Fruit fly (Drosophila melanogaster): ENCODE results near the gene Ddr.

Ddr gene

DNA sequence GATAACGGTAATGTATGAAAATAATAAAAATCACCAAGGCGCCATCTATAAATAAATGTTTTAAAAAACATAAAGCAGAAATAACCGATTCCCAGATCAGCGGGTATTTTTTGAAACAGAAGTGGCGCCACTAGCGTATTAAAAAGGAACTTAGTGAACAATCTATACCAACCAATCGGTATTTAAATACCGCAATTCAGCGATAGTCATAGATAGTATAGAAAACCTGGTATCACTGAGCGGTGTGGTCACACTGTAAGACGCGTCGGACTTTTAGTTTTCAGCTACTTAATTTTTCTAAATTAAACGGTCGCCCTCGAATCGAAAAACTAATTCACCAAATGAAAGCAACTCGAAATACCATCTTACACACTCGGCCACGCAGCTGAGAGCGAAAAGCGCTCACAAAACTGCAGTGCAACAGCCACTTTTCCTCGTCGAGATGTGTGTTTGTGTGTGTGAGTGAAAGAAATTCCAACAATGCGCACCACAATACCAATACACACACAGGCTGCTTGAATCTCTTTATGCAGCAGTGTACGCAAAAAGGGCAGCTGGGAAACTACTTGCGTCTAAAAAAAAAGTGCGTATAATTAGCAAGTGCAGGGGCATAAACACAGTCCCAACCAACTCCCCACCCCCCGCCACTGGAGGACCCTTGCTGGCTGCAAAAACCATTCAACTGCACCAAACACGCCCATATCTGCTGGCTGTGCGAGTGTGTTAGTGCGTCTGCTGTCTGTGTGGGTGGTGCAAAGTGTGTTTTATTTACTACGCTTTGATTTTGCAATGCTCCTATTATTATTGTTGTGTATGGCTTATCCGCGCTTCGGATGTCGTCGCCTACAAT lies 70.8 kb downstream of the Ddr start, which contains the start of gene PDZ-GEF:
PDZ-GEF (plus strand) TSS at position 232 of the 850 bp plus-strand sequence.
- TF ChIP-seq EcR (GFP tag; optimal IDR thresholded peaks at IDR 0.05): no peak
- TF ChIP-seq CG4496 (GFP tag; IDR thresholded peaks at IDR 0.05): peak; percentile 31; the same call in 1 of the 3 replicates

DNA sequence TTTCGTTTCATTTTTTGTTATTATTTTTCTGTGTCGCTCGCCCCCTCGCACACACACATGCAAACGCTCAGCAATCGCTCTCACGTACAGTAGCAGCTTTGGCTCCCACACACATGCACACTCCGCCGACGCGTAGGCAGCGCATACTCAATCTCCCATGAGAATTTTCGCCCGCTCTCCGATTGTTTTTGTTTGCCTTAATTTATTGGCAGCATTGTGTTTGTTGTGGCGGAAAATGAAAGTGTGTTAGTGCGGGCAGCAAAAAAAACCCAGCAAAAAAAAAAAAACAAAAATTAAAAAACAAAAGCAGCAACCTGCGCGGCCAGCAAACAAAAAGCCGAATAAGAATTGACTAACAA lies 71.4 kb downstream of the Ddr start:
- TF ChIP-seq Pif1B (GFP tag; optimal IDR thresholded peaks at IDR 0.05): no peak
- peak; percentile 97 for TF ChIP-seq CG4496 (GFP tag; IDR thresholded peaks at IDR 0.05)
- peak; percentile 82 for TF ChIP-seq rn (GFP tag; IDR thresholded peaks at IDR 0.05)
- TF ChIP-seq CG12605 (GFP tag; IDR thresholded peaks at IDR 0.05): peak; percentile 98
- no peak for TF ChIP-seq Pif1A (GFP tag; optimal IDR thresholded peaks at IDR 0.05)
- TF ChIP-seq fd96Ca (GFP tag; IDR thresholded peaks at IDR 0.05): peak; percentile 93
- TF ChIP-seq Snoo (tag; optimal IDR thresholded peaks at IDR 0.05): peak; percentile 67
- peak; percentile 68 for TF ChIP-seq CG8301 (tag; optimal IDR thresholded peaks at IDR 0.05)
- TF ChIP-seq CG34367 (tag; optimal IDR thresholded peaks at IDR 0.05): peak; percentile 63
- peak; percentile 96 for TF ChIP-seq CG32121 (GFP tag; IDR thresholded peaks at IDR 0.05)
- TF ChIP-seq gl (tag; optimal IDR thresholded peaks at IDR 0.05): peak; percentile 89
- peak; percentile 65 for TF ChIP-seq CG8159 (tag; optimal IDR thresholded peaks at IDR 0.05)
- no peak for TF ChIP-seq CG14655 (GFP tag; optimal IDR thresholded peaks at IDR 0.05)
- TF ChIP-seq Ets98B (GFP tag; IDR thresholded peaks at IDR 0.05): peak; percentile 97
- TF ChIP-seq CG9948 (tag; optimal IDR thresholded peaks at IDR 0.05): peak; percentile 42
- TF ChIP-seq CG15710 (tag; optimal IDR thresholded peaks at IDR 0.05): peak; percentile 72
- peak; percentile 52 for TF ChIP-seq EcR (GFP tag; optimal IDR thresholded peaks at IDR 0.05)
- no peak for TF ChIP-seq CG10348 (GFP tag; IDR thresholded peaks at IDR 0.05)
- peak; percentile 57 for TF ChIP-seq CG17806 (tag; optimal IDR thresholded peaks at IDR 0.05)
- peak; percentile 89 for TF ChIP-seq CG13204 (GFP tag; optimal IDR thresholded peaks at IDR 0.05)
- no peak for TF ChIP-seq D1 (tag; optimal IDR thresholded peaks at IDR 0.05)

DNA sequence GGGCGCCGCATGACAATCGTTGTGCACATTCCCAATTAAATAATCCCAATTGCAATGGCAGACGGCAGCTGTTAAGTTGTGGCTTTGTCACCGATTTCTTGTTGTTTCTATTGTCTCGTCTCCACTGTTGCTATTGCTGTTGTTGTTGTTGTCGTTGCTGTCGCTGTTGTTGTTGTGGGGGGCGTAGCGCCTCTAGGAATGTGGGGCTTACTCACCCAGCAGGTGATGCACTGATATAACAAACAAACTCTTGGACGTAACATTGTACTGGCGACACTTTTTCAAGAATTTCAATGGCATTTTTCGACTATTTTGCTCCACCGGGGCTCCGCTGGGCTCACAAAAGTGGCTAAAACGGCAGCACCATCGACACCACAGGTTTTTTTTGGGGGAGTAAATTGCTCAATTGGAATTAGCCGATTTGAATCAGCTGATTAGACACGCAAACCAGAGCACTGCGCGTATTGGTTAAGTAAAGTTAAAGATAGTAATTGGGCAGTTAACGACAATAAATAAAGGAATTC lies 85.0 kb downstream of the Ddr start:
- no peak for TF ChIP-seq CG9948 (tag; optimal IDR thresholded peaks at IDR 0.05)
- no peak for TF ChIP-seq D1 (tag; optimal IDR thresholded peaks at IDR 0.05)
- no peak for TF ChIP-seq Snoo (tag; optimal IDR thresholded peaks at IDR 0.05)
- no peak for TF ChIP-seq CG10348 (GFP tag; IDR thresholded peaks at IDR 0.05)

DNA sequence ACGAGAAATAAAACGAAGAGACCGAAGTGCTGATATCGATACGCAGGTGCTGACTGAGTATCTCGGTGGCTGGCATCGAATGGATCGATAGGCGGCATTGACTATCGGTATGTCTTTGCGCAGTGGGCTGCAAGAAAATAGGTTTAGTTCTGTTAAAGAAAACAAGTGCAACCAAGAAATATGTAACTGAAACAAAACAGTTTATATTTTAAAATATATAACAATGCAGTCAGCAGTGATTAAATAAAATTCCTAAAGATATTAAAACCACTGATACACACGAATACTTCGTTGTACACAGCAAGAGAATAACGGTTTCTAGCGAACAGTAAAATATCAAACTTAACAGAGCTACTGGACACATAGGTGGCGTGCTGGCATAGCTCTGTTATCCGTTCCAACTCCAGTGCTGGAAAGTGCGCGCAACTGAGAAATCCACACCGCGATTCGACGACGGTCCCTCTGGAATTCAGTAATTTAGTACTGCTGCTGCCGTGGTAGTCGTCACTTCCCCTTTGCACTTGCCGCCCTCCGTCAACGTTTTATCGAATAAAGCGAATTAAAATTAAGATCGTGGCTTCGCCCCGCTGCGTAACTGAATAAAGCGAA lies 85.5 kb downstream of the Ddr start, which contains the start of the genes Pez and Cpr:
Pez (minus strand) TSS at position 305 of the 609 bp plus-strand sequence.
Cpr (plus strand) TSS at position 470 of the 609 bp plus-strand sequence.
- TF ChIP-seq rn (GFP tag; IDR thresholded peaks at IDR 0.05): no peak
- no peak for TF ChIP-seq CG8301 (tag; optimal IDR thresholded peaks at IDR 0.05)
- TF ChIP-seq Snoo (tag; optimal IDR thresholded peaks at IDR 0.05): peak; percentile 22
- TF ChIP-seq CG4496 (GFP tag; IDR thresholded peaks at IDR 0.05): peak; percentile 67; the same call in 2 of the 3 replicates
- no peak; the same call in 1 of the 2 replicates for TF ChIP-seq Ets98B (GFP tag; IDR thresholded peaks at IDR 0.05)
- no peak for TF ChIP-seq CG12605 (GFP tag; IDR thresholded peaks at IDR 0.05)
- TF ChIP-seq CG9948 (tag; optimal IDR thresholded peaks at IDR 0.05): no peak
- no peak for TF ChIP-seq gl (tag; optimal IDR thresholded peaks at IDR 0.05)

DNA sequence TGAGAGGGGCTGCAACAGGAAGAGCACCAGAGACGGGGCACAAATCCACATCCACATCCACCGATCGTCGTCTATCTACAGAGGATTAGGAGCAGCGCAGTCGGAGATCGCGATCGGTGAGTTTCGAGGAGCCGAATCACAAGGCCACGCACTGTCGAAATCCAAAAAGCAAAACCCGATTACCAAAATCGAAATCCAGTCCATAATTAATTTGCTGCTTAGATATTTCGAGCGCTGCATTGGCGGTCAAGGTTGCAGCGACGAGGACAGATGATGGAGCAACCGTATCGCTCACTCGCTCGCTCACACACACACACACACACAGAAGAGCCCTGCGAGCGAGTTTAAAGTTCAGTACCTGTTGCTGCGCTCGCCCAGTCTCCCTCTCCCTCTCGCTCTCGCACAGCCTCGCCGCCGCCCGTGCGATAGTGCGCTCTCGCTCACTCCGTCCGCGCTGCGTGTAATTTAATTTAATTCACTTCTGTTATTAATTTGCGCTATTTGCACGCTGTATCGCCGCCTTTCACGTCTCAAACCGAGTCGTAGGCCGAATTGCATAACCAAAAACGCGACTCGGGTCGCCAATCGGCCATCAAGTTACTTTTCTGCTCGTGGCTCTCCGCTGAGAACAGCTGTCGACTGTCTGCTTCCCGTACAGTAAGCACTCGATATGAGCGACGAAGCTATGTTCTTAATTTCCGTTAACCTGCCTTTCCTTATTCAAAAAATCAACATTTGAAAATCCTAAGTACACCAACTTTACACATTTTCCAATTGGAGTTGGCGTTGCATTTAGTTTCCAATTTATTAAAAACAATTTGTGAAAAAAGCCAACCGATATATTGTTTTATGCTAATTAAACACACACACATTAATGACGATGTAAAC lies 86.3 kb downstream of the Ddr start:
- peak; percentile 56; the same call in 1 of the 2 replicates for TF ChIP-seq CG12605 (GFP tag; IDR thresholded peaks at IDR 0.05)
- TF ChIP-seq Pif1A (GFP tag; optimal IDR thresholded peaks at IDR 0.05): no peak
- 0 out of 3 replicates have a peak, but pooled peaks have one; percentile 37 for TF ChIP-seq fd96Ca (GFP tag; IDR thresholded peaks at IDR 0.05)
- TF ChIP-seq CG13204 (GFP tag; optimal IDR thresholded peaks at IDR 0.05): peak; percentile 99
- TF ChIP-seq Snoo (tag; optimal IDR thresholded peaks at IDR 0.05): peak; percentile 39
- peak; percentile 42 for TF ChIP-seq CG4496 (GFP tag; IDR thresholded peaks at IDR 0.05)
- TF ChIP-seq CG14655 (GFP tag; optimal IDR thresholded peaks at IDR 0.05): no peak
- TF ChIP-seq Pif1B (GFP tag; optimal IDR thresholded peaks at IDR 0.05): no peak
- TF ChIP-seq CG8159 (tag; optimal IDR thresholded peaks at IDR 0.05): peak; percentile 20
- peak; percentile 77 for TF ChIP-seq gl (tag; optimal IDR thresholded peaks at IDR 0.05)
- no peak for TF ChIP-seq CG32121 (GFP tag; IDR thresholded peaks at IDR 0.05)
- peak; percentile 23 for TF ChIP-seq CG17806 (tag; optimal IDR thresholded peaks at IDR 0.05)
- TF ChIP-seq CG10348 (GFP tag; IDR thresholded peaks at IDR 0.05): no peak
- TF ChIP-seq CG34367 (tag; optimal IDR thresholded peaks at IDR 0.05): peak; percentile 13
- TF ChIP-seq D1 (tag; optimal IDR thresholded peaks at IDR 0.05): no peak
- TF ChIP-seq CG9948 (tag; optimal IDR thresholded peaks at IDR 0.05): peak; percentile 4
- peak; percentile 81 for TF ChIP-seq EcR (GFP tag; optimal IDR thresholded peaks at IDR 0.05)

Measured in whole organism, pupa.